Fruit fly (Drosophila melanogaster) whole organism, embryonic: ENCODE measurements around the gene temp.

ENCODE experiments used
- CG1024 ChIP-seq: fragments of 200-800 bp; sonication (Bioruptor generic); IDR thresholded peaks from 2 replicates; pipeline ENCODE4 v1.3.6; 2022; ENCODE audit warnings: missing biosample characterization, missing genetic modification characterization
- CG10431 ChIP-seq: fragments of 200-800 bp; sonication (Bioruptor generic); optimal IDR thresholded peaks from 3 replicates; lab custom pipeline; 2018; ENCODE audit warnings: missing biosample characterization, mild to moderate bottlenecking, missing genetic modification characterization
- CG12391 ChIP-seq: fragments of 200-800 bp; sonication (Bioruptor generic); optimal IDR thresholded peaks from 3 replicates; lab custom pipeline; 2018; ENCODE audit warnings: missing biosample characterization, mild to moderate bottlenecking, missing genetic modification characterization, moderate library complexity
- CG14050 ChIP-seq: fragments of 200-800 bp; sonication (Bioruptor generic); IDR thresholded peaks from 3 replicates; pipeline ENCODE4 v1.3.6; 2022; ENCODE audit warnings: missing biosample characterization, missing genetic modification characterization
- CG15514 ChIP-seq: fragments of 200-800 bp; sonication (Bioruptor generic); optimal IDR thresholded peaks from 3 replicates; lab custom pipeline; 2017; ENCODE audit warnings: missing biosample characterization, missing genetic modification characterization, mild to moderate bottlenecking, moderate library complexity, missing genetic modification reagents
- CG16813 ChIP-seq: fragments of 200-800 bp; sonication (Bioruptor generic); IDR thresholded peaks from 3 replicates; pipeline ENCODE4 v1.3.6; 2022; ENCODE audit warnings: missing biosample characterization, missing genetic modification characterization; ENCODE audit not compliant: partially characterized antibody
- CG17359 ChIP-seq: fragments of 200-800 bp; sonication (Bioruptor generic); optimal IDR thresholded peaks from 3 replicates; lab custom pipeline; 2018; ENCODE audit warnings: missing biosample characterization, mild to moderate bottlenecking, missing genetic modification characterization, moderate library complexity
- CG1832 ChIP-seq: fragments of 200-800 bp; sonication (Bioruptor generic); optimal IDR thresholded peaks from 2 replicates; lab custom pipeline; 2017; ENCODE audit warnings: missing biosample characterization, mild to moderate bottlenecking, missing genetic modification characterization, inconsistent platforms
- CG2712 ChIP-seq: fragments of 200-800 bp; optimal IDR thresholded peaks from 3 replicates; lab custom pipeline; 2019; ENCODE audit warnings: missing biosample characterization, mild to moderate bottlenecking, missing genetic modification characterization, moderate library complexity
- CG3163 ChIP-seq: fragments of 200-800 bp; sonication (Bioruptor generic); optimal IDR thresholded peaks from 3 replicates; lab custom pipeline; 2016; ENCODE audit warnings: missing biosample characterization, missing genetic modification characterization
- CG4730 ChIP-seq: fragments of 200-800 bp; sonication (Bioruptor generic); IDR thresholded peaks from 2 replicates; pipeline ENCODE4 v1.3.6; 2022; ENCODE audit warnings: missing biosample characterization, missing genetic modification characterization
- CG7839 ChIP-seq: fragments of 200-800 bp; sonication (Bioruptor generic); optimal IDR thresholded peaks from 3 replicates; lab custom pipeline; 2018; ENCODE audit warnings: missing biosample characterization, mild to moderate bottlenecking, missing genetic modification characterization, moderate library complexity
- CG7928 ChIP-seq: fragments of 200-800 bp; sonication (Bioruptor generic); optimal IDR thresholded peaks from 2 replicates; lab custom pipeline; 2017; ENCODE audit warnings: missing biosample characterization, mild to moderate bottlenecking, missing genetic modification characterization
- CG7987 ChIP-seq: fragments of 200-800 bp; sonication (Bioruptor generic); optimal IDR thresholded peaks from 2 replicates; lab custom pipeline; 2018; ENCODE audit warnings: missing biosample characterization, mild to moderate bottlenecking, missing genetic modification characterization, moderate library complexity
- CG8944 ChIP-seq: fragments of 200-800 bp; sonication (Bioruptor generic); optimal IDR thresholded peaks from 3 replicates; lab custom pipeline; 2016; ENCODE audit warnings: missing biosample characterization, missing genetic modification characterization
- CHES-1-like ChIP-seq: fragments of 200-800 bp; sonication (Bioruptor generic); optimal IDR thresholded peaks from 2 replicates; lab custom pipeline; 2016; ENCODE audit warnings: missing biosample characterization, missing genetic modification characterization
- Camta ChIP-seq: fragments of 200-800 bp; sonication (Bioruptor generic); optimal IDR thresholded peaks from 2 replicates; lab custom pipeline; 2016; ENCODE audit warnings: missing biosample characterization, missing genetic modification characterization
- CrebB ChIP-seq: fragments of 200-800 bp; sonication (Bioruptor generic); optimal IDR thresholded peaks from 3 replicates; lab custom pipeline; 2018; ENCODE audit warnings: missing biosample characterization, mild to moderate bottlenecking, missing genetic modification characterization
- Dbx ChIP-seq: fragments of 200-800 bp; sonication (Bioruptor generic); IDR thresholded peaks from 3 replicates; pipeline ENCODE4 v1.3.6; 2022; ENCODE audit warnings: missing biosample characterization, missing genetic modification characterization
- Dek ChIP-seq: fragments of 200-800 bp; sonication (Bioruptor generic); optimal IDR thresholded peaks from 3 replicates; lab custom pipeline; 2019; ENCODE audit warnings: missing biosample characterization, mild to moderate bottlenecking, missing genetic modification characterization, moderate library complexity
- Dip2 ChIP-seq: fragments of 200-800 bp; sonication (Bioruptor generic); IDR thresholded peaks from 2 replicates; pipeline ENCODE4 v1.3.6; 2022; ENCODE audit warnings: missing biosample characterization, missing genetic modification characterization
- Dip3 ChIP-seq: fragments of 200-800 bp; sonication (Bioruptor generic); optimal IDR thresholded peaks from 3 replicates; lab custom pipeline; 2016; ENCODE audit warnings: missing biosample characterization, missing genetic modification characterization
- Eip74EF ChIP-seq, 2 experiments: fragments of 200-800 bp in 1 of 2; fragments of >200 bp in 1 of 2; sonication (Bioruptor generic) in 1 of 2; optimal IDR thresholded peaks; 2 replicates each; lab custom pipeline; 2017 to 2019; ENCODE audit warnings: missing biosample characterization in 2 of 2, missing genetic modification characterization in 2 of 2, mild to moderate bottlenecking in 1 of 2, moderate library complexity in 1 of 2
- GATAe ChIP-seq: fragments of 200-800 bp; sonication (Bioruptor generic); conservative IDR thresholded peaks from 2 replicates; pipeline ENCODE4 v1.3.6; 2022; ENCODE audit warnings: missing biosample characterization, missing genetic modification characterization
- Mrtf ChIP-seq: fragments of 200-800 bp; sonication (Bioruptor generic); IDR thresholded peaks from 3 replicates; pipeline ENCODE4 v1.3.6; 2022; ENCODE audit warnings: missing biosample characterization, missing genetic modification characterization
- Ssrp ChIP-seq: fragments of 200-800 bp; sonication (Bioruptor generic); optimal IDR thresholded peaks from 2 replicates; lab custom pipeline; 2018; ENCODE audit warnings: missing biosample characterization, mild to moderate bottlenecking, missing genetic modification characterization, moderate library complexity
- Xrp1 ChIP-seq: fragments of 200-800 bp; sonication (Bioruptor generic); IDR thresholded peaks from 2 replicates; pipeline ENCODE4 v1.3.6; 2022; ENCODE audit warnings: missing biosample characterization, missing genetic modification characterization
- bowl ChIP-seq: fragments of 200-800 bp; sonication (Bioruptor generic); IDR thresholded peaks from 2 replicates; pipeline ENCODE4 v1.3.6; 2022; ENCODE audit warnings: missing biosample characterization, missing genetic modification characterization
- cato ChIP-seq: fragments of 200-800 bp; sonication (Bioruptor generic); optimal IDR thresholded peaks from 2 replicates; lab custom pipeline; 2016; ENCODE audit warnings: missing biosample characterization, missing genetic modification characterization, borderline replicate concordance
- chinmo ChIP-seq: fragments of 200-800 bp; sonication (Bioruptor generic); IDR thresholded peaks from 4 replicates; pipeline ENCODE4 v1.3.6; 2022; ENCODE audit warnings: missing biosample characterization, missing genetic modification characterization; ENCODE audit not compliant: partially characterized antibody
- chn ChIP-seq: fragments of 200-800 bp; sonication (Bioruptor generic); optimal IDR thresholded peaks from 2 replicates; lab custom pipeline; 2016; ENCODE audit warnings: missing biosample characterization, missing genetic modification characterization
- crol ChIP-seq: fragments of 200-800 bp; sonication (Bioruptor generic); IDR thresholded peaks from 2 replicates; pipeline ENCODE4 v1.3.6; 2022; ENCODE audit warnings: missing biosample characterization, missing genetic modification characterization
- gcm ChIP-seq: fragments of 200-800 bp; sonication (Bioruptor generic); optimal IDR thresholded peaks from 2 replicates; lab custom pipeline; 2019; ENCODE audit warnings: missing biosample characterization, mild to moderate bottlenecking, missing genetic modification characterization, moderate library complexity
- jigr1 ChIP-seq: fragments of 200-800 bp; sonication (Bioruptor generic); IDR thresholded peaks from 3 replicates; pipeline ENCODE4 v1.3.6; 2022; ENCODE audit warnings: missing biosample characterization, missing genetic modification characterization
- knrl ChIP-seq: fragments of 200-800 bp; sonication (Bioruptor generic); IDR thresholded peaks from 3 replicates; pipeline ENCODE4 v1.3.6; 2022; ENCODE audit warnings: missing biosample characterization, missing genetic modification characterization; ENCODE audit not compliant: partially characterized antibody
- lbe ChIP-seq: fragments of 200-800 bp; sonication (Bioruptor generic); optimal IDR thresholded peaks from 2 replicates; lab custom pipeline; 2016; ENCODE audit warnings: missing biosample characterization, mild to moderate bottlenecking, missing genetic modification characterization
- lola ChIP-seq, 3 experiments: fragments of >200 bp in 2 of 3; fragments of 200-800 bp in 1 of 3; sonication (Bioruptor generic) in 1 of 3; optimal IDR thresholded peaks; 2 replicates each; lab custom pipeline; 2017 to 2019; ENCODE audit warnings: missing biosample characterization in 3 of 3, missing genetic modification characterization in 3 of 3, mild to moderate bottlenecking in 1 of 3, moderate library complexity in 1 of 3
- nmo ChIP-seq: fragments of 200-800 bp; sonication (Bioruptor generic); optimal IDR thresholded peaks from 2 replicates; lab custom pipeline; 2018; ENCODE audit warnings: missing biosample characterization, mild to moderate bottlenecking, missing genetic modification characterization, moderate library complexity
- pb ChIP-seq: fragments of 200-800 bp; sonication (Bioruptor generic); optimal IDR thresholded peaks from 3 replicates; lab custom pipeline; 2016; ENCODE audit warnings: missing biosample characterization, missing genetic modification characterization
- phol ChIP-seq: fragments of 200-800 bp; sonication (Bioruptor generic); optimal IDR thresholded peaks from 3 replicates; lab custom pipeline; 2018; ENCODE audit warnings: missing biosample characterization, mild to moderate bottlenecking, missing genetic modification characterization, moderate library complexity
- pita ChIP-seq: fragments of 200-800 bp; sonication (Bioruptor generic); optimal IDR thresholded peaks from 2 replicates; lab custom pipeline; 2017; ENCODE audit warnings: missing biosample characterization, mild to moderate bottlenecking, missing genetic modification characterization
- run ChIP-seq: fragments of 200-800 bp; sonication (Bioruptor generic); optimal IDR thresholded peaks from 3 replicates; lab custom pipeline; 2018; ENCODE audit warnings: missing biosample characterization, mild to moderate bottlenecking, missing genetic modification characterization
- sima ChIP-seq: fragments of 200-800 bp; sonication (Bioruptor generic); optimal IDR thresholded peaks from 2 replicates; lab custom pipeline; 2016; ENCODE audit warnings: missing biosample characterization, missing genetic modification characterization
- slp2 ChIP-seq: fragments of 200-800 bp; sonication (Bioruptor generic); optimal IDR thresholded peaks from 2 replicates; lab custom pipeline; 2016; ENCODE audit warnings: missing biosample characterization, missing genetic modification characterization
- sug ChIP-seq: fragments of 200-800 bp; optimal IDR thresholded peaks from 2 replicates; lab custom pipeline; 2019; ENCODE audit warnings: missing biosample characterization, mild to moderate bottlenecking, missing genetic modification characterization, moderate library complexity
- tio ChIP-seq: fragments of 200-800 bp; sonication (Bioruptor generic); optimal IDR thresholded peaks from 2 replicates; lab custom pipeline; 2017; ENCODE audit warnings: missing biosample characterization, missing genetic modification characterization, inconsistent platforms
- vnd ChIP-seq: fragments of 200-800 bp; sonication (Bioruptor generic); IDR thresholded peaks from 3 replicates; pipeline ENCODE4 v1.3.6; 2022; ENCODE audit warnings: missing biosample characterization, missing genetic modification characterization; ENCODE audit not compliant: partially characterized antibody
- yki ChIP-seq: fragments of >200 bp; optimal IDR thresholded peaks from 3 replicates; lab custom pipeline; 2018
- z ChIP-seq: fragments of 200-800 bp; sonication (Bioruptor generic); IDR thresholded peaks from 3 replicates; pipeline ENCODE4 v1.3.6; 2022; ENCODE audit warnings: missing biosample characterization, missing genetic modification characterization

temp gene

dm6 chrX:2306760-2307159 lies 44.4 kb upstream of the temp start:
- peak; percentile 91 for TF ChIP-seq crol (GFP tag; lab: Robert Waterston, UW)
- no peak for TF ChIP-seq knrl (GFP tag; lab: Robert Waterston, UW)
- no peak for TF ChIP-seq lola (GFP tag; optimal IDR thresholded peaks at IDR 0.05; lab: Kevin White, UChicago)
- peak; percentile 15; the same call in 1 of the 4 replicates for TF ChIP-seq chinmo (GFP tag; lab: Robert Waterston, UW)
- no peak; the same call in 2 of the 3 replicates for TF ChIP-seq z (GFP tag; lab: Robert Waterston, UW)
- TF ChIP-seq CG1832 (GFP tag; lab: Kevin White, UChicago): peak; percentile 25
- no peak for TF ChIP-seq cato (GFP tag; lab: Kevin White, UChicago)
- no peak for TF ChIP-seq CHES-1-like
- no peak for TF ChIP-seq CG15514 (GFP tag; lab: Kevin White, UChicago)
- TF ChIP-seq Dek (tag; lab: Kevin White, UChicago): no peak
- TF ChIP-seq, all 482 proteins: peak for 3

dm6 chrX:2306307-2306706 lies 44.0 kb upstream of the temp start:
- 0 out of 2 replicates have a peak, but pooled peaks have one; percentile 8 for TF ChIP-seq Dip2 (GFP tag; lab: Robert Waterston, UW)
- peak; percentile 70 for TF ChIP-seq CG17359 (tag; lab: Kevin White, UChicago)
- TF ChIP-seq CG10431: no peak
- TF ChIP-seq CG14050 (GFP tag; lab: Robert Waterston, UW): peak; percentile 38; the same call in 1 of the 3 replicates
- peak; percentile 64; the same call in 1 of the 3 replicates for TF ChIP-seq jigr1 (GFP tag; lab: Robert Waterston, UW)
- no peak for TF ChIP-seq Dbx (GFP tag; lab: Robert Waterston, UW)
- no peak for TF ChIP-seq yki
- 0 out of 3 replicates have a peak, but pooled peaks have one; percentile 11 for TF ChIP-seq Mrtf
- peak; percentile 18 for TF ChIP-seq slp2 (GFP tag; lab: Kevin White, UChicago)
- TF ChIP-seq run (tag; lab: Kevin White, UChicago): peak; percentile 21
- peak; percentile 72 for TF ChIP-seq CG7839
- TF ChIP-seq tio (GFP tag; lab: Kevin White, UChicago): no peak
- TF ChIP-seq Eip74EF (GFP tag; optimal IDR thresholded peaks at IDR 0.05; lab: Kevin White, UChicago): peak in 1 of 2 experiments; percentile 35
- peak; percentile 56 for TF ChIP-seq CG4730 (GFP tag; lab: Robert Waterston, UW)
- TF ChIP-seq pb: peak; percentile 50
- peak; percentile 60 for TF ChIP-seq Ssrp
- TF ChIP-seq Camta: peak; percentile 38
- peak; percentile 40 for TF ChIP-seq Dip3
- TF ChIP-seq sima (GFP tag; lab: Kevin White, UChicago): no peak
- TF ChIP-seq CG1024 (GFP tag; lab: Robert Waterston, UW): no peak
- peak; percentile 69 for TF ChIP-seq phol
- peak; percentile 49 for TF ChIP-seq CG12391 (tag; lab: Kevin White, UChicago)
- peak; percentile 37 for TF ChIP-seq CG8944 (GFP tag; lab: Kevin White, UChicago)
- TF ChIP-seq nmo (GFP tag; lab: Kevin White, UChicago): peak; percentile 69
- TF ChIP-seq vnd (GFP tag; lab: Robert Waterston, UW): no peak
- TF ChIP-seq lbe: peak; percentile 37
- no peak for TF ChIP-seq gcm (GFP tag; lab: Kevin White, UChicago)
- TF ChIP-seq sug (tag; lab: Kevin White, UChicago): no peak
- TF ChIP-seq Xrp1 (GFP tag; lab: Robert Waterston, UW): peak; percentile 61
- no peak for TF ChIP-seq pita (GFP tag; lab: Kevin White, UChicago)
- no peak for TF ChIP-seq bowl (GFP tag; lab: Robert Waterston, UW)
- peak; percentile 45 for TF ChIP-seq CG3163 (GFP tag; lab: Kevin White, UChicago)
- TF ChIP-seq CG7928 (GFP tag; lab: Kevin White, UChicago): no peak
- TF ChIP-seq GATAe: no peak
- TF ChIP-seq CrebB (tag; lab: Kevin White, UChicago): no peak
- no peak for TF ChIP-seq CG7987 (GFP tag; lab: Kevin White, UChicago)
- TF ChIP-seq CG16813 (GFP tag; lab: Robert Waterston, UW): no peak
- peak; percentile 45 for TF ChIP-seq chn (GFP tag; lab: Kevin White, UChicago)
- TF ChIP-seq CG2712 (tag; lab: Kevin White, UChicago): peak; percentile 70
